Fruit fly (Drosophila melanogaster) whole organism, larva: ENCODE data around the gene CG14566.

Source experiments
- noc ChIP-seq: fragments of 200-800 bp; sonication (Bioruptor generic); optimal IDR thresholded peaks from 3 replicates; lab custom pipeline; 2019; ENCODE audit warnings: missing biosample characterization, mild to moderate bottlenecking, missing genetic modification characterization, moderate library complexity

CG14566 gene

DNA sequence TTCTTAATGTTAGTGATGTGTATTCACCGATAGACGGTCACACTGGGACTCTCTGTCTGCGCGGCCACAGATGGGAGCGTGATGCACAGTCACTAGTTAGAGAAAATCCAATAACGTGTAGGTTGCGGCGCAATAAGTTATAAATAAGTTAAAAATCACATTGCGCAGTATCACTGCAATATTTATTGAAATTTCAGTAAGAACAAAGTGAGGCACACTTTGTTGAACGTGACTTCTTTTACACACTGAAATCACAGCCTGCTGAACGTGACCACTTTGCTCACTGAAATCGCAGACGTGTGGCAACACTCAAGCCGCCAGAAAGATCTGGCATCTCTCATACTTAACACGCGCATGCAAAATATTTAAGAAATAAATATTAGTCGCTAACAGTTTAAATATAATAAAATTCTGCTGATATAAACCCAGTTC is 11.5 kb downstream of the CG14566 start, which contains the start of the genes CG11247 and Polr2H:
Gene CG11247, minus strand, starts transcription at position 191 of the 432 bp plus-strand sequence.
Gene Polr2H, plus strand, starts transcription at position 317 of the 432 bp plus-strand sequence.
- TF ChIP-seq noc (tag; lab: Kevin White, UChicago): peak; percentile 62

DNA sequence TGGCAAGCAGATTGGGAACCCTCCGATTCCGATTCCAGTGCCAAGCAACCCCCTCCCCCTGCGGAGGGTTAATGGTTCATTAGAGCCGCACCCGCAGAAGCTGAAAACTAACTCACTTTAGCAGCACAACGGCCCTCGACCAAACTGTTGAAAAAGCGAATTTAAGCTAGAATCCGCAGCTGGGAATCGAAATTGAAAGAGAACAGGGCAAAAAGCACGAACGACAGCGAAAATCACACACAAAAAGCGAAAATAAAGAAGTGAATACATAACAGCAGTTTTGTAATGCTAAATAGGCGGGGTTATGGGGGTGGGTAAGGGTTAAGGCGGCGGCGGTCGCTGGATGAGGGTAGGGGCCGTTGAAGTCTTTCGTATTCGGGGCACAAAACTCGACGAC is 12.4 kb downstream of the CG14566 start:
- TF ChIP-seq noc (tag; lab: Kevin White, UChicago): no peak

DNA sequence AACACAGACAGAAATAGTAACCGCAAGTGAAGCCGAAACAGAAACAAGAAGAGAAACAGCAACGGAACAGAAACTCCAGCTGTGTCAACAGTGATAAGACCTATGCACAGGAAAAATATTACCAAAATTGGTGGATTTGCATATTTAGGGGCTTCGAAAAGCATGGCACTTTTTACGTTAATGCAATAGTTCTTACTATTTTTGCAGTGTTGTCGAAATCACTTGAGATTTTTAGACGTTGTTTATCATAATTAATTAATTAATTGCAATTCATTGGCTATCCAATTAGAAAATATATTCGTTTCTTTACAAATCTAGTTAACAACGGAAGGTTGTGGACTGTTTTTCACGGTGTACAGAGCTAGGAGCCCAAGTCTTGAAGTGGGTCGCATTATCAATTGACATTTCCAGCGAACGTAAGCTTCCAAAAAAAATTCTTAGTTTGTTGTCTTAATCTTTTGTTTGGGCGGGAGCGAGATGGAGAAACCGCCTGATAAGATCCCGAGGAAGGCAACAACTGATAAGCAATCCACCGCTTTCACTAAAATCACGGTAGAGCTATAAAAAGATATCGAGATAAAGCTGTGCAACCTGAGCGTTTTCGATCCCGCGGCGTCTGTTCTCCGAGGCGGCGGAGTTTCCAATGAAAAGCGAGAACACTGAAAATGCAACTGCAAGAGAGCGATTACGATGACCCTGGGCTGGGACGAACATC is 12.9 kb downstream of the CG14566 start:
- TF ChIP-seq noc (tag; lab: Kevin White, UChicago): no peak

DNA sequence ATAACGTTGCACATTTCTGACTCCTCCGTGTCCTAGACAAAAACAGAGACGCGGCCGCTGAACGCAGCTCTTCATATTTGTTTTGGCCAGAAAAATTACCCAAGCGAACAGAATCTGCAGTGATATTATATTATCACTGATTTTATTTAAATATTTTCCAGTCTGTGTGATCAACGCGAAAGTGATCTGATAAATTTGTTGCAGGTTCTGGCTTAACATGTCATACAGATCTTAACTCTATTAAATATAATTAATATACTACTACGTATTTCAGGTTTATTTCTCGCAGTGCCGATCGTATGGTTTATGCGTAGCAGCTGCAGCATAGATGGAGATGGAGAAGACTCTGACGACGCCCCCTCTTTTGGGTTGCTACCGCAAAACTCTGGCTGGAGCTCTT is 19.2 kb downstream of the CG14566 start:
- no peak for TF ChIP-seq noc (tag; lab: Kevin White, UChicago)

DNA sequence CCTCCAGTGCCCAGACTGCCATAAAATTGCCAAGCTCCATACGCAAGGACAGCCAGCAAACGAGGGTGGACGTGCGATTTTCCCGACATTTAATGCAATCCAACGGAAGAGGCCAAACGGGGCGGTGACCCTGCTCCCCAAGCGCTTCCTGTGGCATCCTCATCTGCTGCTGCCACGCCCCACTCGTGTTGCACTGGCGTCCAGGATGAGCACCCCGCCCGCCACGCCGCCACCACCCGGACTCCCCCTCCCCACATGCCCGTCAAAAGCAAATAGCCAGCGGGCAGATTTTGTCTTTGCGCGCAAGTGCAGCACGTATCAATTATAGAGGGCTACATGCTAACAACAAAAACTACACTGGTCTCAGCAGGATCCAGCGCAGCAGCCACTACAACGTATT is 21.9 kb downstream of the CG14566 start:
- no peak for TF ChIP-seq noc (tag; lab: Kevin White, UChicago)

DNA sequence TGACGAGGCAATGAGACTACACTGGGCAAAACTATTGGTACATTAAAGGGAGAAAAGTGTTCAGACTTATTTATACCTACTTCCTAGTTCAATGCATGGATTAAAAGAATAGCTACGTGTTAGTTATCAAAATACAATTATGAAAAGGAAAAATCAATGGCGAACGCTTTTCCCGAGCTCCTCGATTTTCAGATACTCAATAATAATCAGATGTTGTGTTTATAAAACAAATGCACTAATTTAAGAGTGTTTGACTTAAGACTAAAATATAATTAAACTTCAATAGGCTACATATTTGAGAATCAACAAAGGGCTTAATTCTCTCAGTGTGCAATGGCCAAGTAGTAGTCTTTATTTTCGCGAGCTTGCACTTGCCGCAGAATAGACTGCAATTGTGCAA is 24.1 kb downstream of the CG14566 start:
- TF ChIP-seq noc (tag; lab: Kevin White, UChicago): no peak

DNA sequence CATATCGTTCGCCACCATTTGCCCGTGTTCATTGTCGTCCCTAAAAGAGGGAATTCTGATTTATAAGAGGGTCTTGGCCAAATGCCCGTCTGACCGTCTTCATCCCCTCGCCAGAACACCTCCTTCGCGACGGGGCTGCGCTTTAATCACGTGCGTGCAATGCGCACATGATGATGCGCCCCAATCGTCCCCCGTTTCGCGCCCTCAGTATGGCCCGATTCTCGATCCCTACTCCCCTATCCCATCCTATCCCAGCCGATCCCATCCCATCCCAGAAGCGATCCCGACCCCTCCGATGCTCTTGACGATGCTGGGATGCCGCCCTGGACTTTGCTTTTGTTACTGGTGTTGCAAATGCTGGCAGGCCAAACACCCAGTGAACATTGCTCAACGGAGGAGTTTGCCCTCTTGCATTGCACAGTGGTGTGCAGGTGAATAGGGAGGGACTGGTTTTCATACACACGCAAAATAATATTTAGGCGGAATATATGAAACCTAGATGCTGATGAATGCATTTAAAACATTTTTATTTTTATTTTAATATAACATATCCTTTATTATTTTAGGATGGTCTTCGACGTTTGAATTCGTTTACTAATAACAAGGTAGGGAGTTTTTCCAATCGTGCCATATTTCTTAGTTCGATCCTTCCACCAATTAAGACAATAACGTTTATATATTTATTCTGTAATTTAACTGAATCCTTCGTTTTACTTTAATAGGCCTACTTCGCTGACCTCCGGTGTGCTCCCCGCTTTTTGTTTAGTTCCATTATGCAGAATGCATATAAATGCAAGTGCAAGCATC is 30.1 kb downstream of the CG14566 start:
- TF ChIP-seq noc (tag; lab: Kevin White, UChicago): no peak

DNA sequence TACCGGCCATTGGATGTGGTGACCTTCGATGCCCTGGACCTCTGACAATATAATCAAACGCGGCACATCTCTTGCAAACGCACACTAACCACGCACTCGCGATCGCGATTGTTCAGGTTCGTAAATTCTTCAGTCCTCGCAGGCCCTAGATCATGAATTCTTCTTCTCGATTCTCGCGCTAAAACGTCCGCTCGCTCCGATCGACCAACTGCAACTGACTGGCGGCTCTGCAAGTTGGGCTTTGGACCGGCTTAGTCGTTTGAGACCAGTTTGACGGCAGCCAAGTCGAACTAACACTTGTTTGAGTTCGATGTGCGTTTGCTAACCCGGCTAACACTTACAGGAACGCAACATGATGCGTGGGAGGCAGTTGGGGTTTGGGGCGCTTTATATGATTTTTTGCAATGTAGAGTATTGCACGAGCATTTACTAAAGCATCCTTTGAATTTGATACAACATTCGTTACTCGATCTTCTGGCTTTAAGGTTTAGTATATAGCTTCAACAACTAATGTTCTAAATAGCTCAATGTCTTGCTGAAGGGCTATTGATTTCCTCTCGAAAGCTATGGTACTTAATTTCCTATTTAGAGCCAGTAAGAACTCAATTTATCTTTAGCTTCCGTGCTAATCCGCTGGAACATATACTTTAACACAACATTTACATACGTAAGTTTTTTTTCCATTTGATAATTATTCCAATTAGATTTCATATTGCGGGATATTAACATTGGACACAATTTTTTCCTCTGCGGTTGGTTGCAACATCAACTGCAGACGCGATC is 33.8 kb downstream of the CG14566 start, which contains the start of gene CG32447:
Gene CG32447, minus strand, starts transcription at position 222 of the 783 bp plus-strand sequence.
- TF ChIP-seq noc (tag; lab: Kevin White, UChicago): no peak

DNA sequence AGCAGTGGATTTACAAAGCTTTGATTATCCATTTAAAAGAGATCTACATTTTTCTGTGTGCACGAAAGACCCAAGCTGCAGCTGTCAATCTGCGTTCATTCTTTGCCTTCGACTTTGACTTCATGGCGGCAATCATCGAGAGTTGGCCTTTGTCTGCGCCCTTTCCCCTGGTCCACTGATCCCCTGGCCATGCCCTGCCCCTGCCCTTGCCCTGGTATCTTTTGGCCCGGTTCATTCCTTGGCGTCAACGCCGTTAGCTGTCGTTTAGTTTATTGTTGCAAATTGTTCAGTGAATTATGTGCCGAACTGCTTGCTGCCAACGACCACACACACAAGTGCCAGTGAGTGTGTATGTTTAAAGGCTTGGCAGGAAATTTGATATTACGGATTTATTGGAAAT is 39.2 kb downstream of the CG14566 start:
- TF ChIP-seq noc (tag; lab: Kevin White, UChicago): no peak

DNA sequence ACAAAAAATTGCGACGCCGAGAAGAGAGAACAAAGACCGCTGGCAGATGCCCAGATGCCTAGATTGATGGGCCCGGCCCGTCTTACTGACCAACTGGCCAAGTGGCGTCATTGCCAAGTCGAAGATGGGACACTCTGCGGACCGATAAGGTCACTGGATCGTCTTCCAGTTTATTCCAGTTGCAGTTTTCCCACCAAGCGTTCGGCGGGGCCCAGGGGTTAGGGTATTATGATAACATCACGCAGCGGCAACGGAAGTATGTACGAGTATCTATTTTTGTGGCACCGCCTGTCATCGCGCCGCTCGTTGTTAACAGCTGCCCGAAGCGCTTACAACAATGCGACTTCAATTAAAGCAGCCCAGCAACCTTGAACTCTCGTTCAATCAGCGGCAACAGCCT is 40.1 kb downstream of the CG14566 start:
- TF ChIP-seq noc (tag; lab: Kevin White, UChicago): no peak

DNA sequence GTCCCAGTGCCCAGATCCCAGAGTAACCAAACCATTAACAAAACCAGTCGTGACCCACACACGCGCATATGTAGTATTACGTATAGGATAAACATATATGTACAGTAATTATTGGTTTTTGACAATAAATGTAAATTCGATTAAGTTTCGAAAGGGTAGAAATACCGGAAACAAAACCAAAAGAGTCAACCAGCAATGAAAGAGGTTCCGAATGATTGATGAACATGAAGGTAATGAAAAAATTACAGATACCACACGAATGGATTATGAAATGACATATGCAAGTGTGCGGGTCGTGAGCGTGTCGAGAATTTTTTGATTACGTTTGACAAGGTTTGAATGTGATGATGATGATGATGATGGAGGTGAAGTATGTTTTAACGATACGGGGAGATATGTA is 45.5 kb downstream of the CG14566 start:
- TF ChIP-seq noc (tag; lab: Kevin White, UChicago): no peak
